Fruit fly (Drosophila melanogaster) whole organism, prepupa: Measurements from ENCODE around the gene CG31106.
A peak's percentile ranks its signal among the peaks of the same experiment; 100 is the strongest.

Experiments used
- Blimp-1 ChIP-seq: fragments of 200-800 bp; sonication (Bioruptor generic); optimal IDR thresholded peaks from 3 replicates; lab custom pipeline; 2017; ENCODE audit warnings: missing biosample characterization, missing genetic modification characterization, mild to moderate bottlenecking, moderate library complexity, missing genetic modification reagents
- CG10631 ChIP-seq: fragments of 200-800 bp; sonication (Bioruptor generic); optimal IDR thresholded peaks from 2 replicates; lab custom pipeline; 2016; ENCODE audit warnings: missing biosample characterization, missing genetic modification characterization
- CG10669 ChIP-seq: fragments of 200-800 bp; sonication (Bioruptor generic); optimal IDR thresholded peaks from 3 replicates; lab custom pipeline; 2018; ENCODE audit warnings: missing biosample characterization, mild to moderate bottlenecking, missing genetic modification characterization, moderate library complexity
- CG11294 ChIP-seq: fragments of 200-800 bp; sonication (Bioruptor generic); IDR thresholded peaks from 2 replicates; pipeline ENCODE4 v1.3.6; 2022; ENCODE audit warnings: missing biosample characterization, missing genetic modification characterization
- CG11762 ChIP-seq: fragments of 200-800 bp; sonication (Bioruptor generic); optimal IDR thresholded peaks from 3 replicates; lab custom pipeline; 2016; ENCODE audit warnings: missing biosample characterization, missing genetic modification characterization; ENCODE audit not compliant: insufficient read depth
- CG11902 ChIP-seq: fragments of 200-800 bp; sonication (Bioruptor generic); optimal IDR thresholded peaks from 3 replicates; lab custom pipeline; 2016; ENCODE audit warnings: missing biosample characterization, missing genetic modification characterization
- CG15336 ChIP-seq: fragments of 200-800 bp; sonication (Bioruptor generic); IDR thresholded peaks from 2 replicates; pipeline ENCODE4 v1.3.6; 2022; ENCODE audit warnings: missing biosample characterization, missing genetic modification characterization
- CG1621 ChIP-seq: fragments of 200-800 bp; sonication (Bioruptor generic); optimal IDR thresholded peaks from 3 replicates; lab custom pipeline; 2018; ENCODE audit warnings: missing biosample characterization, mild to moderate bottlenecking, missing genetic modification characterization
- CG16779 ChIP-seq: fragments of 200-800 bp; sonication (Bioruptor generic); optimal IDR thresholded peaks from 3 replicates; lab custom pipeline; 2017; ENCODE audit warnings: missing biosample characterization, mild to moderate bottlenecking, missing genetic modification characterization
- CG3032 ChIP-seq: fragments of 200-800 bp; optimal IDR thresholded peaks from 2 replicates; lab custom pipeline; 2019; ENCODE audit warnings: missing biosample characterization, mild to moderate bottlenecking, missing genetic modification characterization, moderate library complexity
- CG34406 ChIP-seq: fragments of 200-800 bp; sonication (Bioruptor generic); optimal IDR thresholded peaks from 3 replicates; lab custom pipeline; 2016; ENCODE audit warnings: missing biosample characterization, missing genetic modification characterization
- CG3919 ChIP-seq: fragments of 200-800 bp; sonication (Bioruptor generic); optimal IDR thresholded peaks from 3 replicates; lab custom pipeline; 2016; ENCODE audit warnings: missing biosample characterization, missing genetic modification characterization
- CG4318 ChIP-seq: fragments of 200-800 bp; sonication (Bioruptor generic); optimal IDR thresholded peaks from 3 replicates; lab custom pipeline; 2017; ENCODE audit warnings: missing biosample characterization, mild to moderate bottlenecking, missing genetic modification characterization
- CG6163 ChIP-seq: fragments of 200-800 bp; sonication (Bioruptor generic); IDR thresholded peaks from 3 replicates; pipeline ENCODE4 v1.3.6; 2022; ENCODE audit warnings: missing biosample characterization, missing genetic modification characterization
- CG6276 ChIP-seq: fragments of 200-800 bp; sonication (Bioruptor generic); optimal IDR thresholded peaks from 2 replicates; lab custom pipeline; 2017; ENCODE audit warnings: missing biosample characterization, mild to moderate bottlenecking, missing genetic modification characterization
- CG6792 ChIP-seq: fragments of 200-800 bp; sonication (Bioruptor generic); optimal IDR thresholded peaks from 3 replicates; lab custom pipeline; 2016; ENCODE audit warnings: missing biosample characterization, missing genetic modification characterization
- CG6854 ChIP-seq: fragments of 200-800 bp; sonication (Bioruptor generic); optimal IDR thresholded peaks from 2 replicates; lab custom pipeline; 2017; ENCODE audit warnings: missing biosample characterization, mild to moderate bottlenecking, missing genetic modification characterization
- CG7368 ChIP-seq: fragments of 200-800 bp; sonication (Bioruptor generic); optimal IDR thresholded peaks from 3 replicates; lab custom pipeline; 2016; ENCODE audit warnings: missing biosample characterization, missing genetic modification characterization
- CG8319 ChIP-seq: fragments of 200-800 bp; sonication (Bioruptor generic); optimal IDR thresholded peaks from 3 replicates; lab custom pipeline; 2016; ENCODE audit warnings: missing biosample characterization, missing genetic modification characterization
- CG9139 ChIP-seq: fragments of 200-800 bp; sonication (Bioruptor generic); optimal IDR thresholded peaks from 3 replicates; lab custom pipeline; 2017; ENCODE audit warnings: missing biosample characterization, mild to moderate bottlenecking, missing genetic modification characterization
- Eip75B ChIP-seq: fragments of 200-800 bp; sonication (Bioruptor generic); optimal IDR thresholded peaks from 3 replicates; lab custom pipeline; 2016; ENCODE audit warnings: missing biosample characterization, missing genetic modification characterization
- Eip78C ChIP-seq: fragments of 200-800 bp; sonication (Bioruptor generic); peaks from one replicate; lab custom pipeline; 2016; ENCODE audit warnings: missing biosample characterization, missing genetic modification characterization
- Eip93F ChIP-seq: fragments of 200-800 bp; sonication (Bioruptor generic); optimal IDR thresholded peaks from 2 replicates; lab custom pipeline; 2016; ENCODE audit warnings: missing biosample characterization, mild to moderate bottlenecking, missing genetic modification characterization
- Ets21C ChIP-seq: fragments of 200-800 bp; sonication (Bioruptor generic); optimal IDR thresholded peaks from 3 replicates; lab custom pipeline; 2016; ENCODE audit warnings: missing biosample characterization, missing genetic modification characterization
- Ets96B ChIP-seq: fragments of 200-800 bp; optimal IDR thresholded peaks from 2 replicates; lab custom pipeline; 2019; ENCODE audit warnings: missing biosample characterization, mild to moderate bottlenecking, missing genetic modification characterization, moderate library complexity
- Hr38 ChIP-seq: sonication (Bioruptor generic); optimal IDR thresholded peaks from 2 replicates; lab custom pipeline; 2016; ENCODE audit warnings: missing biosample characterization, missing genetic modification characterization
- Hr39 ChIP-seq: fragments of 200-800 bp; sonication (Bioruptor generic); optimal IDR thresholded peaks from 2 replicates; lab custom pipeline; 2016; ENCODE audit warnings: missing biosample characterization, missing genetic modification characterization
- Hr4 ChIP-seq: fragments of 200-800 bp; sonication (Bioruptor generic); optimal IDR thresholded peaks from 3 replicates; lab custom pipeline; 2016; ENCODE audit warnings: missing biosample characterization, missing genetic modification characterization
- Lpt ChIP-seq: fragments of 200-800 bp; sonication (Bioruptor generic); optimal IDR thresholded peaks from 3 replicates; lab custom pipeline; 2016; ENCODE audit warnings: missing biosample characterization, missing genetic modification characterization
- Met ChIP-seq: fragments of 200-800 bp; sonication (Bioruptor generic); optimal IDR thresholded peaks from 3 replicates; lab custom pipeline; 2016; ENCODE audit warnings: missing biosample characterization, missing genetic modification characterization
- OdsH ChIP-seq: fragments of 200-800 bp; sonication (Bioruptor generic); optimal IDR thresholded peaks from 3 replicates; lab custom pipeline; 2016; ENCODE audit warnings: missing biosample characterization, missing genetic modification characterization
- Smox ChIP-seq: fragments of 200-800 bp; sonication (Bioruptor generic); optimal IDR thresholded peaks from 3 replicates; lab custom pipeline; 2016; ENCODE audit warnings: missing biosample characterization, missing genetic modification characterization
- Sox102F ChIP-seq: fragments of 200-800 bp; sonication (Bioruptor generic); optimal IDR thresholded peaks from 2 replicates; lab custom pipeline; 2016; ENCODE audit warnings: missing biosample characterization, mild to moderate bottlenecking, missing genetic modification characterization
- Sox14 ChIP-seq: fragments of 200-800 bp; sonication (Bioruptor generic); optimal IDR thresholded peaks from 3 replicates; lab custom pipeline; 2016; ENCODE audit warnings: missing biosample characterization, missing genetic modification characterization
- Sox15 ChIP-seq: fragments of 200-800 bp; sonication (Bioruptor generic); optimal IDR thresholded peaks from 3 replicates; lab custom pipeline; 2016; ENCODE audit warnings: missing biosample characterization, missing genetic modification characterization
- achi ChIP-seq: fragments of 200-800 bp; sonication (Bioruptor generic); optimal IDR thresholded peaks from 3 replicates; lab custom pipeline; 2016; ENCODE audit warnings: missing biosample characterization, missing genetic modification characterization
- cyc ChIP-seq: fragments of 200-800 bp; sonication (Bioruptor generic); optimal IDR thresholded peaks from 3 replicates; lab custom pipeline; 2016; ENCODE audit warnings: missing biosample characterization, missing genetic modification characterization
- dac ChIP-seq: fragments of 200-800 bp; sonication (Bioruptor generic); optimal IDR thresholded peaks from 2 replicates; lab custom pipeline; 2017; ENCODE audit warnings: missing biosample characterization, mild to moderate bottlenecking, missing genetic modification characterization
- dsx ChIP-seq: fragments of 200-800 bp; optimal IDR thresholded peaks from 3 replicates; lab custom pipeline; 2019; ENCODE audit warnings: missing biosample characterization, mild to moderate bottlenecking, missing genetic modification characterization, moderate library complexity; ENCODE audit not compliant: poor library complexity, severe bottlenecking
- esn ChIP-seq: fragments of 200-800 bp; sonication (Bioruptor generic); optimal IDR thresholded peaks from 2 replicates; lab custom pipeline; 2016; ENCODE audit warnings: missing biosample characterization, mild to moderate bottlenecking, missing genetic modification characterization, moderate library complexity
- fd59A ChIP-seq: fragments of 200-800 bp; sonication (Bioruptor generic); optimal IDR thresholded peaks from 2 replicates; lab custom pipeline; 2017; ENCODE audit warnings: missing biosample characterization, mild to moderate bottlenecking, missing genetic modification characterization, missing genetic modification reagents
- fd85E ChIP-seq: fragments of 200-800 bp; sonication (Bioruptor generic); optimal IDR thresholded peaks from 3 replicates; lab custom pipeline; 2016; ENCODE audit warnings: missing biosample characterization, missing genetic modification characterization
- lz ChIP-seq: fragments of 200-800 bp; sonication (Bioruptor generic); optimal IDR thresholded peaks from 3 replicates; lab custom pipeline; 2016; ENCODE audit warnings: missing biosample characterization, missing genetic modification characterization
- net ChIP-seq: fragments of 200-800 bp; sonication (Bioruptor generic); optimal IDR thresholded peaks from 3 replicates; lab custom pipeline; 2016; ENCODE audit warnings: missing biosample characterization, missing genetic modification characterization
- pdm3 ChIP-seq: fragments of 200-800 bp; sonication (Bioruptor generic); optimal IDR thresholded peaks from 3 replicates; lab custom pipeline; 2016; ENCODE audit warnings: missing biosample characterization, missing genetic modification characterization
- salr ChIP-seq, 2 experiments: fragments of 200-800 bp; sonication (Bioruptor generic); optimal IDR thresholded peaks; 3 replicates each; lab custom pipeline; 2016 to 2018; ENCODE audit warnings: missing biosample characterization in 2 of 2, missing genetic modification characterization in 2 of 2, mild to moderate bottlenecking in 1 of 2
- spab ChIP-seq: fragments of 200-800 bp; sonication (Bioruptor generic); optimal IDR thresholded peaks from 2 replicates; lab custom pipeline; 2017; ENCODE audit warnings: missing biosample characterization, mild to moderate bottlenecking, missing genetic modification characterization, missing genetic modification reagents
- ss ChIP-seq, 2 experiments: fragments of 200-800 bp; sonication (Bioruptor generic); optimal IDR thresholded peaks; 2 replicates in 1 of 2; 3 replicates in 1 of 2; lab custom pipeline; 2017 to 2018; ENCODE audit warnings: mild to moderate bottlenecking in 2 of 2, missing biosample characterization in 2 of 2, missing genetic modification characterization in 2 of 2, moderate library complexity in 1 of 2
- svp ChIP-seq: fragments of 200-800 bp; sonication (Bioruptor generic); peaks from one replicate; lab custom pipeline; 2016; ENCODE audit warnings: missing biosample characterization, missing genetic modification characterization
- topi ChIP-seq: fragments of 200-800 bp; sonication (Bioruptor generic); optimal IDR thresholded peaks from 3 replicates; lab custom pipeline; 2016; ENCODE audit warnings: missing biosample characterization, missing genetic modification characterization
- vri ChIP-seq: fragments of 200-800 bp; sonication (Bioruptor generic); optimal IDR thresholded peaks from 3 replicates; lab custom pipeline; 2016; ENCODE audit warnings: missing biosample characterization, mild to moderate bottlenecking, missing genetic modification characterization

Gene CG31106

dm6 chr3R:25207405-25208003 lies 8.6 kb upstream of the CG31106 start:
- peak; percentile 80 for TF ChIP-seq Eip75B (GFP tag; lab: Kevin White, UChicago)
- TF ChIP-seq Eip78C (GFP tag; lab: Kevin White, UChicago) = peak; percentile 95
- peak; percentile 69 for TF ChIP-seq topi
- TF ChIP-seq CG11294 = peak; percentile 70
- TF ChIP-seq Hr39 (GFP tag; lab: Kevin White, UChicago) = peak; percentile 71
- peak; percentile 82 for TF ChIP-seq dac (GFP tag; lab: Kevin White, UChicago)
- peak; percentile 93 for TF ChIP-seq CG15336 (GFP tag; lab: Robert Waterston, UW)
- TF ChIP-seq Blimp-1 = no peak
- TF ChIP-seq CG6854 (GFP tag; lab: Kevin White, UChicago) = peak; percentile 22
- TF ChIP-seq Hr4 (GFP tag; lab: Kevin White, UChicago) = peak; percentile 89
- peak; percentile 87 for TF ChIP-seq achi (GFP tag; lab: Kevin White, UChicago)
- peak; percentile 64 for TF ChIP-seq CG7368 (GFP tag; lab: Kevin White, UChicago)
- TF ChIP-seq CG9139 (GFP tag; lab: Kevin White, UChicago) = peak; percentile 76
- peak; percentile 89 for TF ChIP-seq OdsH (GFP tag; lab: Kevin White, UChicago)
- peak; percentile 84 for TF ChIP-seq CG1621 (tag; lab: Kevin White, UChicago)
- peak; percentile 35 for TF ChIP-seq fd85E
- peak; percentile 58 for TF ChIP-seq vri (GFP tag; lab: Kevin White, UChicago)
- peak; percentile 76 for TF ChIP-seq CG6792 (GFP tag; lab: Kevin White, UChicago)
- peak; percentile 84 for TF ChIP-seq spab
- TF ChIP-seq CG11902 (GFP tag; lab: Kevin White, UChicago) = peak; percentile 61
- TF ChIP-seq svp (GFP tag; lab: Kevin White, UChicago) = peak; percentile 89
- peak; percentile 87 for TF ChIP-seq CG6163 (GFP tag; lab: Robert Waterston, UW)
- peak; percentile 53 for TF ChIP-seq Ets21C (GFP tag; lab: Kevin White, UChicago)
- peak; percentile 84 for TF ChIP-seq Sox14
- peak; percentile 89 for TF ChIP-seq CG3919 (GFP tag; lab: Kevin White, UChicago)
- TF ChIP-seq pdm3 = peak; percentile 84
- peak; percentile 71 for TF ChIP-seq lz (GFP tag; lab: Kevin White, UChicago)
- peak; percentile 81 for TF ChIP-seq esn
- no peak for TF ChIP-seq Eip93F
- TF ChIP-seq cyc (GFP tag; lab: Kevin White, UChicago) = peak; percentile 42
- peak; percentile 92 for TF ChIP-seq Ets96B (tag; lab: Kevin White, UChicago)
- peak; percentile 79 for TF ChIP-seq Lpt (GFP tag; lab: Kevin White, UChicago)
- peak; percentile 74 for TF ChIP-seq Sox102F (GFP tag; lab: Kevin White, UChicago)
- TF ChIP-seq Sox15 = peak; percentile 61
- peak; percentile 75 for TF ChIP-seq CG4318 (GFP tag; lab: Kevin White, UChicago)
- peak; percentile 89 for TF ChIP-seq net (GFP tag; lab: Kevin White, UChicago)
- peak; percentile 87 for TF ChIP-seq CG10631
- TF ChIP-seq ss (GFP tag; optimal IDR thresholded peaks at IDR 0.05; lab: Kevin White, UChicago) = peak; percentile 80 to 82
- TF ChIP-seq CG11762 (GFP tag; lab: Kevin White, UChicago) = peak; percentile 77
- TF ChIP-seq CG16779 = peak; percentile 63
- TF ChIP-seq dsx (GFP tag; lab: Kevin White, UChicago) = peak; percentile 85
- TF ChIP-seq CG3032 (tag; lab: Kevin White, UChicago) = peak; percentile 84
- TF ChIP-seq CG6276 (GFP tag; lab: Kevin White, UChicago) = peak; percentile 89
- TF ChIP-seq Smox (GFP tag; lab: Kevin White, UChicago) = peak; percentile 76
- peak; percentile 85 for TF ChIP-seq CG34406 (GFP tag; lab: Kevin White, UChicago)
- peak; percentile 88 for TF ChIP-seq CG10669 (GFP tag; lab: Kevin White, UChicago)
- TF ChIP-seq Hr38 (GFP tag; lab: Kevin White, UChicago) = no peak
- peak; percentile 82 for TF ChIP-seq fd59A (GFP tag; lab: Kevin White, UChicago)
- TF ChIP-seq CG8319 (GFP tag; lab: Kevin White, UChicago) = peak; percentile 62
- peak; percentile 76 for TF ChIP-seq Met (GFP tag; lab: Kevin White, UChicago)
- TF ChIP-seq salr (GFP tag; optimal IDR thresholded peaks at IDR 0.05; lab: Kevin White, UChicago) = peak; percentile 64 to 77
